Worm (Caenorhabditis elegans): ENCODE data around the gene C33F10.14.
A peak's percentile ranks its signal among the peaks of the same experiment; 100 is the strongest.

DNA sequence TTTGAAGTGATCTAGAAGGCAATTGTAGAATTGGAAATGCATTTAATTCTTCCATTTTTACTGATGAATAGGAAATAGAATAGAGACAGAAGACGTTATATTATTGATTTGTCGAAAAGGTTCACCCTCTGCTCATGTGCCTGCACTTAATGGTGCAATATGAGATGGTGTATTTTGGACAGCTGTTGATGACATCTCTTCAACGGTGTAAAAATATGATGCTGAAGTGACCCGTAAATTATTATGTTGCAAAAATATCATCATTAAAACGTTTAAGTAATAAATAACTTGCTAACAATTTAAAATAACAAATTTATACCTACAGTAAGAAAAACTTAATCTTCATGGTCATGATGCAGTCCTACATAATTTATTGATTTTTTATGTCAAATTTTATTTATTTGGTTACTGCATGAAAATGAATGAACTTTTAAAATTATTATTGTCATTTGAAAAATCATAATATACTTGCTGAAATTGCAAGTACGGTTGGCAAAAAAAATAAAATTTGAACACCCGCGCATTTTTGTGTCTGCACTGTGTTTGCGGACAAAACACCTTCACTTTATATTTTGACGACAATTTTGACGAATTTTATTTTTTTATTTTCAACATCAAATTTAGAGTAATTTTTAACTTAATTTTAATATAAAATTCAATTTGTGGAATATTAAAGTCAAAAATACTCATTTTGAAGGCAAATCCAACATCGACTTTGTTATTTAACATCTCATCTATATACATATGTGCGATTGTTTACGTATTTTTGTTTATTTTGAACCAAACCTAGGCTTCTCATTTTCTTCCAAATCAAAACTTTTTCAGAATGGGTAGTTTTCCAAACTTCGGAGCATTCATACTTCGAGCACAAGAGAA is 30.8 kb downstream of the C33F10.14 start, which contains the start of the genes fbxb-88 and tbck-1:
- TF ChIP-seq zip-8 (tag; optimal IDR thresholded peaks at IDR 0.05) (no peak), lin-13 (tag; optimal IDR thresholded peaks at IDR 0.05) (no peak), pha-4 (tag; optimal IDR thresholded peaks at IDR 0.05) (no peak), blmp-1 (tag; optimal IDR thresholded peaks at IDR 0.05) (no peak), nhr-12 (tag; optimal IDR thresholded peaks at IDR 0.05) (no peak), nhr-237 (tag; optimal IDR thresholded peaks at IDR 0.05) (no peak), unc-39 (tag; optimal IDR thresholded peaks at IDR 0.05) (no peak), sptf-1 (tag; optimal IDR thresholded peaks at IDR 0.05) (no peak), mep-1 (tag; optimal IDR thresholded peaks at IDR 0.05) (peak; percentile 30), ztf-11 (tag; optimal IDR thresholded peaks at IDR 0.05) (no peak), elt-1 (tag; optimal IDR thresholded peaks at IDR 0.05; ENCODE audit: borderline replicate concordance, insufficient read depth) (no peak), mls-2 (tag; optimal IDR thresholded peaks at IDR 0.05) (no peak), nhr-28 (tag; optimal IDR thresholded peaks at IDR 0.05) (no peak), unc-62 (GFP tag; optimal IDR thresholded peaks at IDR 0.05) (peak; percentile 59)

Data from whole organism, mixed stage, embryonic.